Fruit fly (Drosophila melanogaster): ENCODE results near the gene RpL6.
A peak's percentile ranks its signal among the peaks of the same experiment; 100 is the strongest.

RpL6 gene

DNA sequence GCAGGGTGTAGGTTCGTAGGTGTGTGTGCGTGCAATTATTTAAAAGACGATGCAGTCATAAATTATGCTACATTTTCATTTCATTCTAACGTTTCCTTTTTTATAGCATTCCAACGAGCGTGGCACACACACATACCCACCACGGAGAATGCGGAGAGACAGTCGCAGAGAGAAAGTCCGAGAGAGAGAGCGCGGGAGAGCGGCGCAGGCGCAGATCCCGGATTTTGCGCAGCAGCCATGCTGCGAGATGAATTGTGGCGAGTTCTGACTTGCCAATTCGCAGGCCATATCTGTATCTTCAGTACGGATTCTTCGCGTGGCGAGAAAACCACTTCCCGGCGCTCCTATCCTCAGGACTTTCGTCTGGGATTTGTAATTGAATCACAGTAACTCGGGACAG lies 25.8 kb upstream of the RpL6 start, which contains the start of gene kek6:
Gene kek6 (plus strand): TSS at position 323 of the 400 bp plus-strand sequence.
- TF ChIP-seq CG12605 (GFP tag; IDR thresholded peaks at IDR 0.05) = no peak
- TF ChIP-seq CG15710 (tag; optimal IDR thresholded peaks at IDR 0.05) = no peak
- TF ChIP-seq CG32121 (GFP tag; IDR thresholded peaks at IDR 0.05) = no peak
- TF ChIP-seq CG13204 (GFP tag; optimal IDR thresholded peaks at IDR 0.05) = no peak
- no peak for TF ChIP-seq CG10348 (GFP tag; IDR thresholded peaks at IDR 0.05)
- TF ChIP-seq rn (GFP tag; IDR thresholded peaks at IDR 0.05) = no peak
- TF ChIP-seq CG14655 (GFP tag; optimal IDR thresholded peaks at IDR 0.05) = no peak
- no peak for TF ChIP-seq CG34367 (tag; optimal IDR thresholded peaks at IDR 0.05)
- TF ChIP-seq D1 (tag; optimal IDR thresholded peaks at IDR 0.05) = no peak
- no peak for TF ChIP-seq CG4496 (GFP tag; IDR thresholded peaks at IDR 0.05)
- no peak for TF ChIP-seq fd96Ca (GFP tag; IDR thresholded peaks at IDR 0.05)
- no peak for TF ChIP-seq gl (tag; optimal IDR thresholded peaks at IDR 0.05)

DNA sequence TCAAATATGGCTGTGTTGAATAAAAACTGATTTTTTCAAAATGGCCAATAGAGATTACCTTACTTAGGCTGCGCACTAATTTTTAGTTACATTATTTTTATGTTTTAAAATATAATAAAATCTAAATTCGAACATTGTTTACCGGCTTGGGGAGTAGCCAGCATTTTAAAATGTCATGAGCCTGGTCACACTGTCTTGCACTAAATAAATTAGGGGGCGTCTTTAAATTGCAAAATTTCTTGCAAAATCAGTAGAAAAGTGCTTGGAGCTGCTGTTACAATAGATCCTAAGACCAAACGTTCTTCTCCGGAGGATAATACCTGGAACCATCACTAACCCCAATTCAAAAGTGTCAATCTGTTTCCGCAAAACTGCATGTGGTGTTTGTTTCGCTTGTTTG lies 21.8 kb upstream of the RpL6 start, which contains the start of gene pasha:
Gene pasha (plus strand): TSS at position 177 of the 400 bp plus-strand sequence.
- no peak for TF ChIP-seq CG32121 (GFP tag; IDR thresholded peaks at IDR 0.05)
- TF ChIP-seq CG14655 (GFP tag; optimal IDR thresholded peaks at IDR 0.05) = no peak
- TF ChIP-seq CG12605 (GFP tag; IDR thresholded peaks at IDR 0.05) = no peak
- no peak for TF ChIP-seq rn (GFP tag; IDR thresholded peaks at IDR 0.05)

DNA sequence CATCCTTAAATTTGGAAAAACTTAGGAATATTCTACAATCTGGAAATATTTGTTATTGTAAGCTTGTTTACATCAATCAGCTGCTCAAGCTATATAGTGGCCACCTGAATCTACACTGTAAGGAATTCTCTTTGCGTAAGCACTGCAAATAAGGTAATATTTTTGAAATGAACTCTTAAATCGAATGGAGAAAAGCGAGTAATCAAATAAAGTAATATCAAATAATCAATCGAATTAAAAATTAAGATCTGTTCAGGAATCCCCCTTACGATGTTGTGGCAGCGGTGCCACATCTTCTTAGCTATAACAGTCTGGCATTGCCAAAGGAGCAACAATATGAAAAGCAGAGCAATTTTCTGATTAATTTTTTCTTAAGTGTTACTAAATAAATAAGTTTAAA lies 20.0 kb upstream of the RpL6 start, which contains the start of the genes Mnat9 and CG1792:
Gene Mnat9 (minus strand): TSS at position 160 of the 400 bp plus-strand sequence.
Gene CG1792 (plus strand): TSS at position 303 of the 400 bp plus-strand sequence.
- TF ChIP-seq CG4496 (GFP tag; IDR thresholded peaks at IDR 0.05) = peak; percentile 100
- peak; percentile 98 for TF ChIP-seq Pif1B (GFP tag; optimal IDR thresholded peaks at IDR 0.05)
- peak; percentile 99 for TF ChIP-seq CG32121 (GFP tag; IDR thresholded peaks at IDR 0.05)
- TF ChIP-seq EcR (GFP tag; optimal IDR thresholded peaks at IDR 0.05) = peak; percentile 51
- peak; percentile 98 for TF ChIP-seq CG8159 (tag; optimal IDR thresholded peaks at IDR 0.05)
- peak; percentile 99 for TF ChIP-seq fd96Ca (GFP tag; IDR thresholded peaks at IDR 0.05)
- peak; percentile 99 for TF ChIP-seq CG9948 (tag; optimal IDR thresholded peaks at IDR 0.05)
- peak; percentile 88 for TF ChIP-seq CG13204 (GFP tag; optimal IDR thresholded peaks at IDR 0.05)
- TF ChIP-seq Snoo (tag; optimal IDR thresholded peaks at IDR 0.05) = peak; percentile 98
- peak; percentile 95 for TF ChIP-seq CG10348 (GFP tag; IDR thresholded peaks at IDR 0.05)
- peak; percentile 99 for TF ChIP-seq CG8301 (tag; optimal IDR thresholded peaks at IDR 0.05)
- peak; percentile 96 for TF ChIP-seq gl (tag; optimal IDR thresholded peaks at IDR 0.05)
- peak; percentile 99 for TF ChIP-seq CG17806 (tag; optimal IDR thresholded peaks at IDR 0.05)
- TF ChIP-seq rn (GFP tag; IDR thresholded peaks at IDR 0.05) = peak; percentile 99
- TF ChIP-seq D1 (tag; optimal IDR thresholded peaks at IDR 0.05) = no peak
- peak; percentile 99 for TF ChIP-seq Ets98B (GFP tag; IDR thresholded peaks at IDR 0.05)
- peak; percentile 99 for TF ChIP-seq CG12605 (GFP tag; IDR thresholded peaks at IDR 0.05)
- TF ChIP-seq CG34367 (tag; optimal IDR thresholded peaks at IDR 0.05) = peak; percentile 99
- TF ChIP-seq CG15710 (tag; optimal IDR thresholded peaks at IDR 0.05) = peak; percentile 98
- TF ChIP-seq Pif1A (GFP tag; optimal IDR thresholded peaks at IDR 0.05) = peak; percentile 98
- peak; percentile 98 for TF ChIP-seq CG14655 (GFP tag; optimal IDR thresholded peaks at IDR 0.05)

DNA sequence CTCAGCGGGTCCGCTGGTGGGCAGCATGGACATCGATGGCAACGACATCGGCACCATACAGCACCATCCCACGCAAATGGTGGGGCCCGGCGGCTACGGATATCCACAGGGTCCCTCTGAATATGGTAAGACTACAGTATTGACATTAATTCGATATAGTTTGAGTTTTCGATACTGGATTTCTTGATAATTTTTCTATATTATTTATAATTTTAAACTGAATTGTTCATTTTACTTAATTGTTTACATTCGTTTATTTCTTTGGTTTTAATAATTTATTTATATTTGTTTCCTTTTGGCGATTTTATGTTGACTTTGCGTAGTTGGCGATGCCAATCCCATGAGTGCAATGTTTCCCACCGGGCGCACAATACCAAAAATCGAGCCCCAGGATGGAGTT lies 16.6 kb upstream of the RpL6 start, which contains the start of gene CycG:
Gene CycG (minus strand): TSS at position 101 of the 400 bp plus-strand sequence.
- TF ChIP-seq CG10348 (GFP tag; IDR thresholded peaks at IDR 0.05) (no peak), CG13204 (GFP tag; optimal IDR thresholded peaks at IDR 0.05) (no peak), D1 (tag; optimal IDR thresholded peaks at IDR 0.05) (no peak), Pif1A (GFP tag; optimal IDR thresholded peaks at IDR 0.05) (no peak), CG8159 (tag; optimal IDR thresholded peaks at IDR 0.05) (no peak), Pif1B (GFP tag; optimal IDR thresholded peaks at IDR 0.05) (no peak), CG9948 (tag; optimal IDR thresholded peaks at IDR 0.05) (no peak), CG17806 (tag; optimal IDR thresholded peaks at IDR 0.05) (no peak), fd96Ca (GFP tag; IDR thresholded peaks at IDR 0.05) (no peak), CG32121 (GFP tag; IDR thresholded peaks at IDR 0.05) (no peak)

DNA sequence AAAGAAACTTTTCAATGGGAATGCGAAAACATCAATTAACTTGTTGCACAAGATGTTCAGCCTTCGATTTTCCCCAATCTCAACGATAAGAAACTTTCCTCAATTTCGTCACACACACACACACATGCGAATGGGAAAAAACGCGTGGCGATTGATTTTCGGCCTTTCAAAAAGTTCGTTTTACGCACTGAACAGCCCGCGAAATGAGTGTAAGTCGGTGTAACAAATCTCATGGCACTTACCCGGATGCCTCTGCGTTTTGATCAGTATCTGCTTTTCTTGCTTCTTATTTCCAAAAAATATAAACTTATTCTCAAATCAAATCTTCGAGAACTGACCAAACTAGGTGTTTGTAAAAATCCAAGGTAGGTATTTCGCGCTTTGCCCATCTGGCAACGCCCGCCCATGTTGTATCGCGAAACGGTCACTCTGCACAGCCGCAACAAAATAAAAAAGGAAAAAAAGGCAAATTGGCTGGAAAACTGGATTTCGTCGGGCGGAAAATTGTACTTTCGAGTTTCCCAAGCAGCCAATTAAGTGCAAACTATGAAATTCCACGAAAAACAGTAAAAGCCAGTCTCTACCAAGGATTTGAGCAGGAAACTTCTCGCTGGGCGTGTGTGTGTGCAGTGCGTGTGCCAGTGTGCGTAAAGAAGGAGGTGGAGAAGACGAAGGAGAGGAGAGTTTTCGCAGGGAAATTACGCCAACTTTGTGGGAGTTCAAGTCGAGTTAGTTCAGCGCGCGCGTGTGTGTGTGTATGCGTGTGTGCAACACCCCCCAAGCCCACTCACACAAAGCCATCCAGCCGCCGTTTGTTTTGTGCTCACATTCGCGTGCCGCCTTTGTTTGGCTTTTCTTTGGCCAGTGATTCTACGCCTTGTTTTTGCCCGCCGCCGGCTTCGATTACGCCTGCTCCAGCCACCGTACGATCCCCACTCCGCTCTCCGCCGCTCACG lies 14.9 kb upstream of the RpL6 start, which contains the start of gene Med:
Gene Med (plus strand): TSS at position 408 of the 956 bp plus-strand sequence.
- TF ChIP-seq CG34367 (tag; optimal IDR thresholded peaks at IDR 0.05) (peak; percentile 25), CG4496 (GFP tag; IDR thresholded peaks at IDR 0.05) (no peak), CG15710 (tag; optimal IDR thresholded peaks at IDR 0.05) (peak; percentile 28), CG10348 (GFP tag; IDR thresholded peaks at IDR 0.05) (no peak), CG17806 (tag; optimal IDR thresholded peaks at IDR 0.05) (no peak), gl (tag; optimal IDR thresholded peaks at IDR 0.05) (peak; percentile 21), CG9948 (tag; optimal IDR thresholded peaks at IDR 0.05) (peak; percentile 5), CG32121 (GFP tag; IDR thresholded peaks at IDR 0.05) (no peak), CG14655 (GFP tag; optimal IDR thresholded peaks at IDR 0.05) (peak; percentile 49), EcR (GFP tag; optimal IDR thresholded peaks at IDR 0.05) (peak; percentile 81), CG13204 (GFP tag; optimal IDR thresholded peaks at IDR 0.05) (peak; percentile 27), CG8159 (tag; optimal IDR thresholded peaks at IDR 0.05) (peak; percentile 17)
